Fruit fly (Drosophila melanogaster) Kc167 (cell line): ENCODE measurements around the gene CG2017.

ENCODE experiments used
- Myc ChIP-seq: fragments of >200 bp; optimal IDR thresholded peaks from 2 replicates; lab custom pipeline; 2017; ENCODE audit warnings: missing external identifiers
- Sin3A ChIP-seq: fragments of >200 bp; optimal IDR thresholded peaks from 2 replicates; lab custom pipeline; 2018; ENCODE audit warnings: missing external identifiers
- insv ChIP-seq: fragments of >200 bp; optimal IDR thresholded peaks from 3 replicates; lab custom pipeline; 2018; ENCODE audit warnings: missing external identifiers

DNA sequence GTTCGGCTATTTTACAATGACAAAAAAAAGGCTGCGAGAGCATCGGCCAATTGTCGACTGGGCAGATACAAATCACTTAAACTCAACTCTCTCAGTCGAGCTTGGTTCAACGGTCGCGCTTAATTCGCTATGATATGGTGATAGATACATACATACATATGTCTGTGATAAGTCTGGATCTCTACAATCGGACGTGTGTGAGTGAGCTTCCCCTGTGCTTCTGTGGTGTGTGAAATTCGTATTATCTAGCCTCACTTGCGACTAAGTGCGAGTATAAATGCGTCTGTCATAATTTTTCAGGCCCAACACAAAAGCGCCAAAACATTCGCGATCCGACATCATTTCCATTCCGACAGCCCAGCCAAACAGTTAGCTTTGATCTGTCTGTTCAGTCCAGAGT, 21.3 kb downstream of the CG2017 start, which contains the start of gene CG1213:
- TF ChIP-seq insv (lab: Kevin White, UChicago) (no peak), Sin3A (no peak), Myc (lab: Kevin White, UChicago) (no peak)
